Worm (Caenorhabditis elegans) whole organism, young adult: ENCODE results near the gene try-11.

ENCODE experiments used
- B0019.2 ChIP-seq: fragments of 200-800 bp; sonication (Bioruptor generic); conservative IDR thresholded peaks from 2 replicates; pipeline ENCODE4 v1.3.6; 2022; ENCODE audit warnings: missing genetic modification reagents, missing genetic modification characterization, missing compliant biosample characterization
- K11D2.4 ChIP-seq: fragments of 200-800 bp; sonication (Bioruptor generic); IDR thresholded peaks from 2 replicates; pipeline ENCODE4 v1.3.6; 2022; ENCODE audit warnings: missing genetic modification reagents, missing genetic modification characterization, missing compliant biosample characterization
- gei-17 ChIP-seq: fragments of 200-800 bp; sonication (Bioruptor generic); optimal IDR thresholded peaks from 2 replicates; lab custom pipeline; 2018; ENCODE audit warnings: mild to moderate bottlenecking, missing genetic modification characterization, missing compliant biosample characterization
- unc-62 ChIP-seq: fragments of 150-350 bp; optimal IDR thresholded peaks from 2 replicates; lab custom pipeline; 2014; ENCODE audit warnings: missing biosample characterization, missing genetic modification reagents, missing genetic modification characterization

- TF ChIP-seq B0019.2: no peak
- TF ChIP-seq K11D2.4: no peak
- TF ChIP-seq gei-17 (GFP tag; lab: Kevin White, UChicago): no peak
- TF ChIP-seq unc-62 (GFP tag; lab: Kevin White, UChicago): no peak
Observed at ce11 chrV:7480949-7481348, 29.4 kb downstream of the try-11 start, which contains the start of gene C18B10.6.
